Worm (Caenorhabditis elegans): Measurements from ENCODE around the gene F01D5.6.

DNA sequence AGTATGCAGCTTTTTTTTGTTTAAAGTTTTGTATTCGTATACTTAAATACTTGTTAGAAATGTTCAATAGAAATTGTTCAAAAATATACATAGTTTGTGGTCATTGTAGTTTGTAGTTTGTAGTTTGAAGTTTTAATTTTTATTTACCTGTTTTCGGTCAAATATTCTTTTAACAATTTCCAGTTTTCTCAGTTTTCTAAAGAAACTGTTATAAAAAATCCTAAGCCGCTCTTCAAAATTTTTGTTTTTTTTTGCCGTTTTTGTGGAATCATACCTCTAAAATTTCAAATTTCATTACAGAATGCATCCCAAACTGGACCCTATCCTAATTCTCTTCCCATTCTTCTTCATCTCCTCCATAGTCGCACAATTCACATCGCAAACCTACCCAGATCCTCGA is at the start of gene F01D5.6:
- no peak for TF ChIP-seq zag-1 (tag; optimal IDR thresholded peaks at IDR 0.05)
- TF ChIP-seq unc-62 (GFP tag; optimal IDR thresholded peaks at IDR 0.05) = no peak
- no peak for TF ChIP-seq fos-1 (tag; optimal IDR thresholded peaks at IDR 0.05)
- no peak for TF ChIP-seq nhr-237 (tag; optimal IDR thresholded peaks at IDR 0.05)
- TF ChIP-seq lin-39 (tag; optimal IDR thresholded peaks at IDR 0.05) = no peak
- no peak for TF ChIP-seq fkh-10 (GFP tag; optimal IDR thresholded peaks at IDR 0.05)
- TF ChIP-seq ceh-16 (tag; optimal IDR thresholded peaks at IDR 0.05) = no peak
- no peak for TF ChIP-seq lsy-12 (tag; optimal IDR thresholded peaks at IDR 0.05)
- no peak for TF ChIP-seq ztf-4 (tag; optimal IDR thresholded peaks at IDR 0.05)
- TF ChIP-seq nhr-67 (tag; optimal IDR thresholded peaks at IDR 0.05) = no peak
